Worm (Caenorhabditis elegans) whole organism, young adult: ENCODE data around the gene C02F5.10.
A peak's percentile ranks its signal among the peaks of the same experiment; 100 is the strongest.

ENCODE experiments used
- B0019.2 ChIP-seq: fragments of 200-800 bp; sonication (Bioruptor generic); conservative IDR thresholded peaks from 2 replicates; pipeline ENCODE4 v1.3.6; 2022; ENCODE audit warnings: missing genetic modification reagents, missing genetic modification characterization, missing compliant biosample characterization
- B0261.1 ChIP-seq: sonication (generic microtip); optimal IDR thresholded peaks from 2 replicates; lab custom pipeline; 2016; ENCODE audit warnings: mild to moderate bottlenecking, missing genetic modification characterization, moderate library complexity, missing compliant biosample characterization
- C06A6.2 ChIP-seq: fragments of 200-800 bp; sonication (Bioruptor generic); conservative IDR thresholded peaks from 2 replicates; pipeline ENCODE4 v1.3.6; 2022; ENCODE audit warnings: missing genetic modification characterization, missing compliant biosample characterization
- C17E4.6 ChIP-seq: fragments of 200-800 bp; sonication (Bioruptor generic); IDR thresholded peaks from 2 replicates; pipeline ENCODE4 v1.3.6; 2022; ENCODE audit warnings: missing genetic modification reagents, missing genetic modification characterization, missing compliant biosample characterization
- D2030.7 ChIP-seq: fragments of 200-800 bp; sonication (Bioruptor generic); IDR thresholded peaks from 2 replicates; pipeline ENCODE4 v1.3.6; 2022; ENCODE audit warnings: missing genetic modification reagents, missing genetic modification characterization, missing compliant biosample characterization
- F23B12.7 ChIP-seq: sonication (generic microtip); optimal IDR thresholded peaks from 2 replicates; lab custom pipeline; 2017; ENCODE audit warnings: missing genetic modification characterization, mild to moderate bottlenecking, missing compliant biosample characterization, antibody characterized with exemption, moderate library complexity; ENCODE audit not compliant: insufficient read depth
- F49E8.2 ChIP-seq: sonication (generic microtip); optimal IDR thresholded peaks from 3 replicates; lab custom pipeline; 2017; ENCODE audit warnings: missing genetic modification characterization, mild to moderate bottlenecking, missing compliant biosample characterization, antibody characterized with exemption, moderate library complexity; ENCODE audit not compliant: insufficient read depth
- F57A8.1 ChIP-seq: fragments of 200-800 bp; sonication (Bioruptor generic); optimal IDR thresholded peaks from 2 replicates; lab custom pipeline; 2018; ENCODE audit warnings: mild to moderate bottlenecking, missing genetic modification characterization, moderate library complexity, missing compliant biosample characterization
- F57C9.4 ChIP-seq: sonication (generic microtip); optimal IDR thresholded peaks from 2 replicates; lab custom pipeline; 2017; ENCODE audit warnings: mild to moderate bottlenecking, missing genetic modification characterization, missing compliant biosample characterization
- K11D2.4 ChIP-seq: fragments of 200-800 bp; sonication (Bioruptor generic); IDR thresholded peaks from 2 replicates; pipeline ENCODE4 v1.3.6; 2022; ENCODE audit warnings: missing genetic modification reagents, missing genetic modification characterization, missing compliant biosample characterization
- T26A5.8 ChIP-seq: sonication (generic microtip); optimal IDR thresholded peaks from 2 replicates; lab custom pipeline; 2016; ENCODE audit warnings: missing genetic modification characterization, missing compliant biosample characterization
- Y95B8A.8 ChIP-seq: fragments of 200-800 bp; sonication (Bioruptor generic); IDR thresholded peaks from 2 replicates; pipeline ENCODE4 v1.3.6; 2022; ENCODE audit warnings: missing genetic modification reagents, missing genetic modification characterization, missing compliant biosample characterization
- aptf-2 ChIP-seq: fragments of 200-800 bp; sonication (Bioruptor generic); conservative IDR thresholded peaks from 2 replicates; pipeline ENCODE4 v1.3.6; 2022; ENCODE audit warnings: missing genetic modification reagents, missing genetic modification characterization, missing compliant biosample characterization
- atf-7 ChIP-seq: sonication (generic microtip); optimal IDR thresholded peaks from 2 replicates; lab custom pipeline; 2017; ENCODE audit warnings: mild to moderate bottlenecking, missing genetic modification characterization, missing compliant biosample characterization
- attf-3 ChIP-seq: fragments of 200-800 bp; sonication (Bioruptor generic); conservative IDR thresholded peaks from 2 replicates; pipeline ENCODE4 v1.3.6; 2022; ENCODE audit warnings: missing genetic modification reagents, missing genetic modification characterization, missing compliant biosample characterization
- attf-5 ChIP-seq: fragments of 200-800 bp; sonication (Bioruptor generic); optimal IDR thresholded peaks from 2 replicates; lab custom pipeline; 2018; ENCODE audit warnings: mild to moderate bottlenecking, missing genetic modification characterization, missing compliant biosample characterization
- cebp-1 ChIP-seq, 2 experiments: fragments of 200-800 bp in 1 of 2; sonication (Bioruptor generic) in 1 of 2; sonication (generic microtip) in 1 of 2; IDR thresholded peaks in 1 of 2; optimal IDR thresholded peaks in 1 of 2; 2 replicates each; pipeline versions ENCODE4 v1.3.6 to Lab custom; 2017 to 2022; ENCODE audit warnings: missing compliant biosample characterization in 2 of 2, missing genetic modification characterization in 2 of 2, mild to moderate bottlenecking in 1 of 2, missing genetic modification reagents in 1 of 2, moderate library complexity in 1 of 2
- ceh-27 ChIP-seq: fragments of 200-800 bp; sonication (Bioruptor generic); optimal IDR thresholded peaks from 2 replicates; lab custom pipeline; 2018; ENCODE audit warnings: mild to moderate bottlenecking, missing genetic modification characterization, moderate library complexity, missing compliant biosample characterization
- die-1 ChIP-seq: sonication (generic microtip); optimal IDR thresholded peaks from 2 replicates; lab custom pipeline; 2016; ENCODE audit warnings: missing genotype, mild to moderate bottlenecking, missing genetic modification characterization, missing compliant biosample characterization
- dox-1 ChIP-seq: fragments of 200-800 bp; sonication (Bioruptor generic); IDR thresholded peaks from 2 replicates; pipeline ENCODE4 v1.3.6; 2022; ENCODE audit warnings: missing genetic modification reagents, missing genetic modification characterization, missing compliant biosample characterization
- dpff-1 ChIP-seq: sonication (generic microtip); optimal IDR thresholded peaks from 2 replicates; lab custom pipeline; 2017; ENCODE audit warnings: mild to moderate bottlenecking, missing genetic modification characterization, missing compliant biosample characterization
- egl-44 ChIP-seq: fragments of 200-800 bp; sonication (Bioruptor generic); IDR thresholded peaks from 2 replicates; pipeline ENCODE4 v1.3.6; 2022; ENCODE audit warnings: missing genetic modification reagents, missing genetic modification characterization, missing compliant biosample characterization
- egrh-3 ChIP-seq: fragments of 200-800 bp; sonication (Bioruptor generic); IDR thresholded peaks from 2 replicates; pipeline ENCODE4 v1.3.6; 2022; ENCODE audit warnings: missing genetic modification reagents, missing genetic modification characterization, missing compliant biosample characterization
- ekl-4 ChIP-seq: fragments of 200-800 bp; sonication (Bioruptor generic); IDR thresholded peaks from 2 replicates; pipeline ENCODE4 v1.3.6; 2022; ENCODE audit warnings: missing genetic modification reagents, missing genetic modification characterization, missing compliant biosample characterization
- ets-4 ChIP-seq: fragments of 200-800 bp; sonication (Bioruptor generic); optimal IDR thresholded peaks from 2 replicates; lab custom pipeline; 2018; ENCODE audit warnings: mild to moderate bottlenecking, missing genetic modification characterization, missing compliant biosample characterization
- hmg-1.2 ChIP-seq: fragments of 200-800 bp; sonication (Bioruptor generic); IDR thresholded peaks from 2 replicates; pipeline ENCODE4 v1.3.6; 2022; ENCODE audit warnings: missing genetic modification reagents, missing genetic modification characterization, missing compliant biosample characterization
- lag-1 ChIP-seq: fragments of 200-800 bp; sonication (Bioruptor generic); IDR thresholded peaks from 2 replicates; pipeline ENCODE4 v1.3.6; 2022; ENCODE audit warnings: missing genetic modification reagents, missing genetic modification characterization, missing compliant biosample characterization
- lin-26 ChIP-seq: fragments of 200-800 bp; sonication (Bioruptor generic); IDR thresholded peaks from 2 replicates; pipeline ENCODE4 v1.3.6; 2022; ENCODE audit warnings: missing genetic modification reagents, missing genetic modification characterization, missing compliant biosample characterization
- lin-54 ChIP-seq: fragments of 200-800 bp; sonication (Bioruptor generic); optimal IDR thresholded peaks from 2 replicates; lab custom pipeline; 2018; ENCODE audit warnings: mild to moderate bottlenecking, missing genetic modification characterization, missing compliant biosample characterization
- mcd-1 ChIP-seq: fragments of 200-800 bp; sonication (Bioruptor generic); IDR thresholded peaks from 2 replicates; pipeline ENCODE4 v1.3.6; 2022; ENCODE audit warnings: missing genetic modification reagents, missing genetic modification characterization, missing compliant biosample characterization
- mes-4 ChIP-seq: sonication (generic microtip); optimal IDR thresholded peaks from 2 replicates; lab custom pipeline; 2016; ENCODE audit warnings: missing genotype, missing genetic modification characterization, missing compliant biosample characterization
- mxl-1 ChIP-seq: sonication (generic microtip); optimal IDR thresholded peaks from 2 replicates; lab custom pipeline; 2016; ENCODE audit warnings: missing genetic modification characterization, missing compliant biosample characterization
- nfya-1 ChIP-seq: sonication (generic microtip); optimal IDR thresholded peaks from 2 replicates; lab custom pipeline; 2017; ENCODE audit warnings: antibody characterized with exemption, missing compliant biosample characterization, missing genetic modification characterization, borderline replicate concordance; ENCODE audit not compliant: insufficient read depth
- nhr-120 ChIP-seq: fragments of 200-800 bp; sonication (Bioruptor generic); IDR thresholded peaks from 2 replicates; pipeline ENCODE4 v1.3.6; 2022; ENCODE audit warnings: missing genetic modification characterization, missing compliant biosample characterization
- nhr-80 ChIP-seq: sonication (generic microtip); optimal IDR thresholded peaks from 2 replicates; lab custom pipeline; 2016; ENCODE audit warnings: missing genetic modification characterization, missing compliant biosample characterization
- rcor-1 ChIP-seq: fragments of 200-800 bp; sonication (Bioruptor generic); IDR thresholded peaks from 2 replicates; pipeline ENCODE4 v1.3.6; 2022; ENCODE audit warnings: missing genetic modification reagents, missing genetic modification characterization, missing compliant biosample characterization
- repo-1 ChIP-seq: sonication (generic microtip); optimal IDR thresholded peaks from 2 replicates; lab custom pipeline; 2017; ENCODE audit warnings: mild to moderate bottlenecking, missing genetic modification characterization, missing compliant biosample characterization
- snpc-1.1 ChIP-seq: sonication (generic microtip); optimal IDR thresholded peaks from 2 replicates; lab custom pipeline; 2017; ENCODE audit warnings: missing genetic modification characterization, mild to moderate bottlenecking, missing compliant biosample characterization, antibody characterized with exemption, moderate library complexity, missing genotype, missing genetic modification reagents; ENCODE audit not compliant: insufficient read depth
- snpc-3.4 ChIP-seq: sonication (generic microtip); optimal IDR thresholded peaks from 2 replicates; lab custom pipeline; 2017; ENCODE audit warnings: missing genetic modification characterization, mild to moderate bottlenecking, missing compliant biosample characterization, antibody characterized with exemption, moderate library complexity, missing genotype, missing genetic modification reagents
- tbx-9 ChIP-seq: sonication (generic microtip); optimal IDR thresholded peaks from 2 replicates; lab custom pipeline; 2016; ENCODE audit warnings: borderline replicate concordance, missing genetic modification characterization, inconsistent platforms, missing compliant biosample characterization
- ztf-18 ChIP-seq: sonication (generic microtip); optimal IDR thresholded peaks from 2 replicates; lab custom pipeline; 2016; ENCODE audit warnings: missing genotype, mild to moderate bottlenecking, missing genetic modification characterization, missing compliant biosample characterization
- ztf-26 ChIP-seq: sonication (generic microtip); optimal IDR thresholded peaks from 2 replicates; lab custom pipeline; 2017; ENCODE audit warnings: missing genetic modification characterization, missing compliant biosample characterization

The C02F5.10 gene

ce11 chrIII:8271676-8272225 lies 22.5 kb upstream of the C02F5.10 start, which contains the start of the genes mps-4 and F09G8.10:
Gene mps-4, minus strand, starts transcription at chrIII:8271776.
Gene F09G8.10, minus strand, starts transcription at chrIII:8272175.
- no peak for TF ChIP-seq ekl-4 (GFP tag; lab: Robert Waterston, UW)
- TF ChIP-seq nfya-1 (tag; lab: Kevin White, UChicago), result no peak
- TF ChIP-seq attf-3 (GFP tag; lab: Robert Waterston, UW), result no peak
- TF ChIP-seq F57A8.1 (GFP tag; lab: Kevin White, UChicago), result no peak
- no peak for TF ChIP-seq mxl-1 (tag; lab: Kevin White, UChicago)
- no peak for TF ChIP-seq F49E8.2 (tag; lab: Kevin White, UChicago)
- TF ChIP-seq lag-1, result no peak
- no peak for TF ChIP-seq tbx-9 (tag; lab: Kevin White, UChicago)
- no peak for TF ChIP-seq B0261.1
- TF ChIP-seq ztf-18, result no peak
- TF ChIP-seq nhr-120, result no peak
- TF ChIP-seq ceh-27 (GFP tag; lab: Kevin White, UChicago), result no peak
- TF ChIP-seq D2030.7 (GFP tag; lab: Robert Waterston, UW), result no peak
- no peak for TF ChIP-seq Y95B8A.8 (GFP tag; lab: Robert Waterston, UW)
- no peak for TF ChIP-seq rcor-1 (GFP tag; lab: Robert Waterston, UW)
- TF ChIP-seq, all 124 proteins: peak for 0

- no peak for TF ChIP-seq B0019.2
- no peak for TF ChIP-seq F57C9.4 (tag; lab: Kevin White, UChicago)
- TF ChIP-seq attf-5 (GFP tag; lab: Kevin White, UChicago), result peak; percentile 44
- peak; percentile 29 for TF ChIP-seq F23B12.7 (tag; lab: Kevin White, UChicago)
- peak; percentile 35; the same call in 1 of the 2 replicates for TF ChIP-seq dox-1 (GFP tag; lab: Robert Waterston, UW)
- no peak for TF ChIP-seq dpff-1 (tag; lab: Kevin White, UChicago)
- TF ChIP-seq mcd-1 (GFP tag; lab: Robert Waterston, UW), result 0 out of 2 replicates have a peak, but pooled peaks have one; percentile 21
- TF ChIP-seq ets-4 (GFP tag; lab: Kevin White, UChicago), result no peak
- no peak for TF ChIP-seq K11D2.4 (GFP tag; lab: Robert Waterston, UW)
- no peak for TF ChIP-seq hmg-1.2 (GFP tag; lab: Robert Waterston, UW)
- peak; percentile 53 for TF ChIP-seq nhr-80 (tag; lab: Kevin White, UChicago)
- TF ChIP-seq, all 124 proteins: peak for 5
These were observed 19.0 kb upstream of the C02F5.10 start, which contains the start of the genes F09G8.7 and crn-7 for ce11 chrIII:8268296-8268695. Gene F09G8.7, minus strand, starts transcription at chrIII:8268355. Gene crn-7, plus strand, starts transcription at chrIII:8268531.

- TF ChIP-seq F57C9.4 (tag; lab: Kevin White, UChicago), result no peak
- TF ChIP-seq mes-4 (tag; lab: Kevin White, UChicago), result no peak
- TF ChIP-seq mcd-1 (GFP tag; lab: Robert Waterston, UW), result peak; percentile 86
- no peak for TF ChIP-seq snpc-1.1 (tag; lab: Kevin White, UChicago)
- TF ChIP-seq nfya-1 (tag; lab: Kevin White, UChicago), result no peak
- TF ChIP-seq C17E4.6 (GFP tag; lab: Robert Waterston, UW), result no peak
- TF ChIP-seq egrh-3 (GFP tag; lab: Robert Waterston, UW), result no peak
These were observed 16.5 kb upstream of the C02F5.10 start, which contains the start of gene mrps-9 for ce11 chrIII:8265753-8266152. Gene mrps-9, plus strand, starts transcription at chrIII:8266062.

- no peak for TF ChIP-seq lin-54
- no peak for TF ChIP-seq C06A6.2 (GFP tag; lab: Robert Waterston, UW)
- TF ChIP-seq aptf-2 (GFP tag; lab: Robert Waterston, UW), result no peak
- no peak for TF ChIP-seq snpc-3.4 (tag; lab: Kevin White, UChicago)
- TF ChIP-seq repo-1, result no peak
- no peak for TF ChIP-seq T26A5.8
- TF ChIP-seq attf-3 (GFP tag; lab: Robert Waterston, UW), result no peak
- no peak for TF ChIP-seq egl-44
- no peak for TF ChIP-seq ztf-26 (tag; lab: Kevin White, UChicago)
- TF ChIP-seq cebp-1 (GFP tag; IDR thresholded peaks at IDR 0.05; lab: Robert Waterston, UW), result no peak
- TF ChIP-seq cebp-1 (tag; optimal IDR thresholded peaks at IDR 0.05; lab: Kevin White, UChicago), result no peak
- no peak for TF ChIP-seq atf-7 (tag; lab: Kevin White, UChicago)
- no peak for TF ChIP-seq lin-26 (GFP tag; lab: Robert Waterston, UW)
- no peak for TF ChIP-seq die-1 (tag; lab: Kevin White, UChicago)
- TF ChIP-seq, all 124 proteins: peak for 0
These were observed 14.1 kb upstream of the C02F5.10 start, which contains the start of gene col-91 for ce11 chrIII:8263377-8263776. Gene col-91, minus strand, starts transcription at chrIII:8263664.
